Worm (Caenorhabditis elegans): ENCODE results near the gene M04B2.2.

DNA sequence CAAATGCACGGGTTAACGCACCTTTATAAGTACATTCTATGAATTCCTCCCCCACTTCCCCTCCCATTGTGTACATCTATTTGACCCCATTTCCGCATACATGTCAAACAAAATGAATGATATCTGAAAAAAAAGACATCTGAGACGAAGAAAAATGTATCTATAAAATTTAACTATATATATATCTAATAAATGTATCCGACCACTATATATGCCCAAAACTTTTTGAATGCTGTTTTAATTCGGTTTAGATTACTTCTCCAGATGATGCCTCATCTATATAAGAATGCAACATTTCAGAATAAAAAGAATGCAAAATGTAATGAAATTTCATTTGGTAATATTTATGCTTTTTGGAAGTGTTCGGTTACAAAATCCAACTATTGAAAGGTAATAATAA is 50.6 kb downstream of the M04B2.2 start, which contains the start of gene rib-1:
- TF ChIP-seq T22C8.4 (GFP tag; IDR thresholded peaks at IDR 0.05) (no peak), med-1 (GFP tag; optimal IDR thresholded peaks at IDR 0.05; ENCODE audit: insufficient read depth) (no peak), flt-1 (GFP tag; IDR thresholded peaks at IDR 0.05) (no peak)
